Fruit fly (Drosophila melanogaster) whole organism, embryonic: Measurements from ENCODE around the gene Fum1.

Experiments used
- Ada2b ChIP-seq: fragments of 200-800 bp; sonication (Bioruptor generic); IDR thresholded peaks from 2 replicates; pipeline ENCODE4 v1.3.6; 2022; ENCODE audit warnings: missing biosample characterization, missing genetic modification characterization
- BEAF-32 ChIP-seq: fragments of 200-800 bp; sonication (Bioruptor generic); optimal IDR thresholded peaks from 3 replicates; lab custom pipeline; 2017; ENCODE audit warnings: missing biosample characterization, missing genetic modification characterization, mild to moderate bottlenecking, moderate library complexity, missing genetic modification reagents
- Blimp-1 ChIP-seq: fragments of 200-800 bp; sonication (Bioruptor generic); optimal IDR thresholded peaks from 3 replicates; lab custom pipeline; 2018; ENCODE audit warnings: missing biosample characterization, missing genetic modification characterization, mild to moderate bottlenecking, moderate library complexity, missing genetic modification reagents
- CG10147 ChIP-seq: fragments of 200-800 bp; sonication (Bioruptor generic); optimal IDR thresholded peaks from 2 replicates; lab custom pipeline; 2019; ENCODE audit warnings: missing biosample characterization, mild to moderate bottlenecking, missing genetic modification characterization, moderate library complexity
- CG12744 ChIP-seq: fragments of 200-800 bp; sonication (Bioruptor generic); optimal IDR thresholded peaks from 2 replicates; lab custom pipeline; 2016; ENCODE audit warnings: missing biosample characterization, missing genetic modification characterization
- CG14965 ChIP-seq: fragments of 200-800 bp; sonication (Bioruptor generic); optimal IDR thresholded peaks from 2 replicates; lab custom pipeline; 2016; ENCODE audit warnings: missing biosample characterization, missing genetic modification characterization, borderline replicate concordance
- CG15269 ChIP-seq: fragments of 200-800 bp; sonication (Bioruptor generic); optimal IDR thresholded peaks from 2 replicates; lab custom pipeline; 2018; ENCODE audit warnings: missing biosample characterization, mild to moderate bottlenecking, missing genetic modification characterization, moderate library complexity
- CG17359 ChIP-seq: fragments of 200-800 bp; sonication (Bioruptor generic); optimal IDR thresholded peaks from 3 replicates; lab custom pipeline; 2018; ENCODE audit warnings: missing biosample characterization, mild to moderate bottlenecking, missing genetic modification characterization, moderate library complexity
- CG17612 ChIP-seq: fragments of 200-800 bp; sonication (Bioruptor generic); IDR thresholded peaks from 2 replicates; pipeline ENCODE4 v1.3.6; 2022; ENCODE audit warnings: missing biosample characterization, missing genetic modification characterization
- CG18764 ChIP-seq: fragments of 200-800 bp; sonication (Bioruptor generic); optimal IDR thresholded peaks from 3 replicates; lab custom pipeline; 2016; ENCODE audit warnings: missing biosample characterization, missing genetic modification characterization
- CG2116 ChIP-seq: fragments of 200-800 bp; sonication (Bioruptor generic); optimal IDR thresholded peaks from 3 replicates; lab custom pipeline; 2018; ENCODE audit warnings: missing biosample characterization, mild to moderate bottlenecking, missing genetic modification characterization
- CG2202 ChIP-seq: fragments of 200-800 bp; sonication (Bioruptor generic); optimal IDR thresholded peaks from 2 replicates; lab custom pipeline; 2018; ENCODE audit warnings: missing biosample characterization, mild to moderate bottlenecking, missing genetic modification characterization
- CG3407 ChIP-seq: fragments of 200-800 bp; sonication (Bioruptor generic); optimal IDR thresholded peaks from 2 replicates; lab custom pipeline; 2018; ENCODE audit warnings: missing biosample characterization, mild to moderate bottlenecking, missing genetic modification characterization
- CG34224 ChIP-seq: fragments of 200-800 bp; sonication (Bioruptor generic); IDR thresholded peaks from 3 replicates; pipeline ENCODE4 v1.3.6; 2022; ENCODE audit warnings: missing biosample characterization, missing genetic modification characterization; ENCODE audit not compliant: partially characterized antibody
- CG4404 ChIP-seq: fragments of 200-800 bp; sonication (Bioruptor generic); IDR thresholded peaks from 2 replicates; pipeline ENCODE4 v1.3.6; 2022; ENCODE audit warnings: missing biosample characterization, missing genetic modification characterization
- CG6254 ChIP-seq: fragments of 200-800 bp; sonication (Bioruptor generic); optimal IDR thresholded peaks from 3 replicates; lab custom pipeline; 2017; ENCODE audit warnings: mild to moderate bottlenecking, missing biosample characterization, missing genetic modification reagents, missing genetic modification characterization
- CG7372 ChIP-seq: fragments of 200-800 bp; sonication (Bioruptor generic); IDR thresholded peaks from 2 replicates; pipeline ENCODE4 v1.3.6; 2022; ENCODE audit warnings: missing biosample characterization, missing genetic modification characterization
- CG7745 ChIP-seq: fragments of 200-800 bp; sonication (Bioruptor generic); optimal IDR thresholded peaks from 2 replicates; lab custom pipeline; 2018; ENCODE audit warnings: missing biosample characterization, mild to moderate bottlenecking, missing genetic modification characterization, moderate library complexity
- CG7987 ChIP-seq: fragments of 200-800 bp; sonication (Bioruptor generic); optimal IDR thresholded peaks from 2 replicates; lab custom pipeline; 2018; ENCODE audit warnings: missing biosample characterization, mild to moderate bottlenecking, missing genetic modification characterization, moderate library complexity
- CG8281 ChIP-seq: fragments of 200-800 bp; sonication (Bioruptor generic); optimal IDR thresholded peaks from 2 replicates; lab custom pipeline; 2018; ENCODE audit warnings: missing biosample characterization, mild to moderate bottlenecking, missing genetic modification characterization, moderate library complexity
- CG8478 ChIP-seq: fragments of >200 bp; optimal IDR thresholded peaks from 2 replicates; lab custom pipeline; 2018
- CG8924 ChIP-seq: fragments of 200-800 bp; optimal IDR thresholded peaks from 3 replicates; lab custom pipeline; 2019; ENCODE audit warnings: missing biosample characterization, mild to moderate bottlenecking, missing genetic modification characterization, moderate library complexity
- CG9609 ChIP-seq: fragments of 200-800 bp; sonication (Bioruptor generic); optimal IDR thresholded peaks from 3 replicates; lab custom pipeline; 2016; ENCODE audit warnings: missing biosample characterization, missing genetic modification characterization
- CG9797 ChIP-seq: fragments of 200-800 bp; sonication (Bioruptor generic); optimal IDR thresholded peaks from 3 replicates; lab custom pipeline; 2018; ENCODE audit warnings: missing biosample characterization, mild to moderate bottlenecking, missing genetic modification characterization
- Camta ChIP-seq: fragments of 200-800 bp; sonication (Bioruptor generic); optimal IDR thresholded peaks from 2 replicates; lab custom pipeline; 2016; ENCODE audit warnings: missing biosample characterization, missing genetic modification characterization
- CkIIα-i1 ChIP-seq: fragments of 200-800 bp; sonication (Bioruptor generic); IDR thresholded peaks from 2 replicates; pipeline ENCODE4 v1.3.6; 2022; ENCODE audit warnings: missing biosample characterization, missing genetic modification characterization
- GATAe ChIP-seq: fragments of 200-800 bp; sonication (Bioruptor generic); conservative IDR thresholded peaks from 2 replicates; pipeline ENCODE4 v1.3.6; 2022; ENCODE audit warnings: missing biosample characterization, missing genetic modification characterization
- H15 ChIP-seq: fragments of 200-800 bp; sonication (Bioruptor generic); IDR thresholded peaks from 3 replicates; pipeline ENCODE4 v1.3.6; 2022; ENCODE audit warnings: missing biosample characterization, missing genetic modification characterization
- Jarid2 ChIP-seq: fragments of 200-800 bp; sonication (Bioruptor generic); optimal IDR thresholded peaks from 3 replicates; lab custom pipeline; 2017; ENCODE audit warnings: mild to moderate bottlenecking, missing biosample characterization, missing genetic modification reagents, missing genetic modification characterization
- Pdp1 ChIP-seq, 2 experiments: fragments of 200-800 bp; sonication (Bioruptor generic); optimal IDR thresholded peaks; 3 replicates each; lab custom pipeline; 2016; ENCODE audit warnings: missing biosample characterization in 2 of 2, missing genetic modification characterization in 2 of 2, mild to moderate bottlenecking in 1 of 2, moderate library complexity in 1 of 2
- Sin3A ChIP-seq: fragments of >200 bp; optimal IDR thresholded peaks from 2 replicates; lab custom pipeline; 2018
- Xbp1 ChIP-seq: fragments of 200-800 bp; sonication (Bioruptor generic); optimal IDR thresholded peaks from 3 replicates; lab custom pipeline; 2016; ENCODE audit warnings: missing biosample characterization, mild to moderate bottlenecking, missing genetic modification characterization
- ara ChIP-seq: fragments of 200-800 bp; sonication (Bioruptor generic); IDR thresholded peaks from 2 replicates; pipeline ENCODE4 v1.3.6; 2022; ENCODE audit warnings: missing biosample characterization, missing genetic modification characterization
- ato ChIP-seq: fragments of 200-800 bp; sonication (Bioruptor generic); IDR thresholded peaks from 2 replicates; pipeline ENCODE4 v1.3.6; 2022; ENCODE audit warnings: missing biosample characterization, missing genetic modification characterization; ENCODE audit not compliant: partially characterized antibody
- bab2 ChIP-seq: fragments of 200-800 bp; sonication (Bioruptor generic); optimal IDR thresholded peaks from 2 replicates; lab custom pipeline; 2016; ENCODE audit warnings: missing biosample characterization, missing genetic modification characterization
- cad ChIP-seq: fragments of >200 bp; optimal IDR thresholded peaks from 2 replicates; lab custom pipeline; 2017; ENCODE audit warnings: missing biosample characterization, missing genetic modification characterization
- caup ChIP-seq: fragments of 200-800 bp; sonication (Bioruptor generic); optimal IDR thresholded peaks from 3 replicates; lab custom pipeline; 2017; ENCODE audit warnings: missing biosample characterization, mild to moderate bottlenecking, missing genetic modification characterization, moderate library complexity; ENCODE audit not compliant: severe bottlenecking
- emc ChIP-seq: fragments of 200-800 bp; sonication (Bioruptor generic); optimal IDR thresholded peaks from 2 replicates; lab custom pipeline; 2016; ENCODE audit warnings: missing biosample characterization, missing genetic modification characterization
- eve ChIP-seq, 2 experiments: fragments of >200 bp; optimal IDR thresholded peaks; 2 replicates each; lab custom pipeline; 2017; ENCODE audit warnings: missing biosample characterization in 2 of 2, missing genetic modification characterization in 2 of 2
- ewg ChIP-seq: fragments of 200-800 bp; sonication (Bioruptor generic); optimal IDR thresholded peaks from 3 replicates; lab custom pipeline; 2017; ENCODE audit warnings: mild to moderate bottlenecking, missing biosample characterization, missing genetic modification reagents, missing genetic modification characterization
- fru ChIP-seq: fragments of >200 bp; optimal IDR thresholded peaks from 2 replicates; lab custom pipeline; 2017
- fu2 ChIP-seq: fragments of 200-800 bp; sonication (Bioruptor generic); optimal IDR thresholded peaks from 2 replicates; lab custom pipeline; 2016; ENCODE audit warnings: missing biosample characterization, missing genetic modification characterization
- gcm ChIP-seq: fragments of 200-800 bp; sonication (Bioruptor generic); optimal IDR thresholded peaks from 2 replicates; lab custom pipeline; 2019; ENCODE audit warnings: missing biosample characterization, mild to moderate bottlenecking, missing genetic modification characterization, moderate library complexity
- grn ChIP-seq: fragments of 200-800 bp; sonication (Bioruptor generic); optimal IDR thresholded peaks from 3 replicates; lab custom pipeline; 2017; ENCODE audit warnings: missing biosample characterization, missing genetic modification characterization
- maf-S ChIP-seq: fragments of 200-800 bp; sonication (Bioruptor generic); optimal IDR thresholded peaks from 2 replicates; lab custom pipeline; 2016; ENCODE audit warnings: missing biosample characterization, missing genetic modification characterization
- pnt ChIP-seq: fragments of 200-800 bp; sonication (Bioruptor generic); optimal IDR thresholded peaks from 3 replicates; lab custom pipeline; 2016; ENCODE audit warnings: missing biosample characterization, missing genetic modification characterization
- sd ChIP-seq: fragments of 200-800 bp; sonication (Bioruptor generic); optimal IDR thresholded peaks from 3 replicates; lab custom pipeline; 2018; ENCODE audit warnings: missing biosample characterization, mild to moderate bottlenecking, missing genetic modification characterization, moderate library complexity
- sens ChIP-seq: fragments of 200-800 bp; sonication (Bioruptor generic); peaks from one replicate; lab custom pipeline; 2016; ENCODE audit warnings: missing biosample characterization, missing genetic modification characterization
- ssp ChIP-seq: fragments of 200-800 bp; sonication (Bioruptor generic); IDR thresholded peaks from 2 replicates; pipeline ENCODE4 v1.3.6; 2022; ENCODE audit warnings: missing biosample characterization, missing genetic modification characterization
- trh ChIP-seq: fragments of 200-800 bp; sonication (Bioruptor generic); optimal IDR thresholded peaks from 2 replicates; lab custom pipeline; 2016; ENCODE audit warnings: missing biosample characterization, missing genetic modification characterization
- tup ChIP-seq: fragments of 200-800 bp; sonication (Bioruptor generic); optimal IDR thresholded peaks from 2 replicates; lab custom pipeline; 2016; ENCODE audit warnings: missing biosample characterization, mild to moderate bottlenecking, missing genetic modification characterization, moderate library complexity

The Fum1 gene

dm6 chrX:6708580-6709199 lies 30.5 kb downstream of the Fum1 start (continued):
- TF ChIP-seq CG15269 (tag; lab: Kevin White, UChicago) (no peak), eve (GFP tag; optimal IDR thresholded peaks at IDR 0.05; lab: Kevin White, UChicago) (peak in 1 of 2 experiments; percentile 82), Sin3A (no peak), CG17612 (GFP tag; lab: Robert Waterston, UW) (no peak), Jarid2 (GFP tag; lab: Kevin White, UChicago) (no peak), BEAF-32 (no peak), emc (GFP tag; lab: Kevin White, UChicago) (no peak), cad (GFP tag; lab: Kevin White, UChicago) (no peak), grn (GFP tag; lab: Kevin White, UChicago) (no peak), CG8478 (lab: Kevin White, UChicago) (no peak), H15 (GFP tag; lab: Robert Waterston, UW) (no peak), CG34224 (GFP tag; lab: Robert Waterston, UW) (no peak), maf-S (GFP tag; lab: Kevin White, UChicago) (no peak), ssp (GFP tag; lab: Robert Waterston, UW) (no peak), CG4404 (GFP tag; lab: Robert Waterston, UW) (no peak), CkIIα-i1 (GFP tag; lab: Robert Waterston, UW) (no peak), gcm (no peak), CG9609 (GFP tag; lab: Kevin White, UChicago) (no peak), tup (GFP tag; lab: Kevin White, UChicago) (no peak), CG18764 (GFP tag; lab: Kevin White, UChicago) (no peak), CG3407 (GFP tag; lab: Kevin White, UChicago) (no peak), GATAe (peak; percentile 23; the same call in 1 of the 2 replicates), fru (lab: Kevin White, UChicago) (no peak), CG10147 (no peak), CG8281 (tag; lab: Kevin White, UChicago) (no peak), sd (peak; percentile 20), CG2116 (GFP tag; lab: Kevin White, UChicago) (no peak), fu2 (GFP tag; lab: Kevin White, UChicago) (no peak), bab2 (GFP tag; lab: Kevin White, UChicago) (no peak), CG14965 (no peak), CG9797 (GFP tag; lab: Kevin White, UChicago) (no peak), CG7372 (no peak), CG8924 (tag; lab: Kevin White, UChicago) (peak; percentile 24), CG7745 (tag; lab: Kevin White, UChicago) (no peak), Xbp1 (no peak), Camta (GFP tag; lab: Kevin White, UChicago) (no peak), CG6254 (GFP tag; lab: Kevin White, UChicago) (no peak), CG17359 (no peak), sens (GFP tag; lab: Kevin White, UChicago) (no peak), Blimp-1 (GFP tag; lab: Kevin White, UChicago) (no peak), CG12744 (no peak), CG7987 (GFP tag; lab: Kevin White, UChicago) (no peak), ato (GFP tag; lab: Robert Waterston, UW) (no peak), ara (GFP tag; lab: Robert Waterston, UW) (no peak), Ada2b (GFP tag; lab: Robert Waterston, UW) (no peak), CG2202 (tag; lab: Kevin White, UChicago) (no peak), caup (GFP tag; lab: Kevin White, UChicago) (peak; percentile 23), Pdp1 (GFP tag; optimal IDR thresholded peaks at IDR 0.05; lab: Kevin White, UChicago) (peak in 1 of 2 experiments; percentile 15), ewg (GFP tag; lab: Kevin White, UChicago) (no peak), pnt (GFP tag; lab: Kevin White, UChicago) (no peak), trh (GFP tag; lab: Kevin White, UChicago) (no peak)
